Worm (Caenorhabditis elegans): Measurements from ENCODE around the gene camt-1.

Gene camt-1

DNA sequence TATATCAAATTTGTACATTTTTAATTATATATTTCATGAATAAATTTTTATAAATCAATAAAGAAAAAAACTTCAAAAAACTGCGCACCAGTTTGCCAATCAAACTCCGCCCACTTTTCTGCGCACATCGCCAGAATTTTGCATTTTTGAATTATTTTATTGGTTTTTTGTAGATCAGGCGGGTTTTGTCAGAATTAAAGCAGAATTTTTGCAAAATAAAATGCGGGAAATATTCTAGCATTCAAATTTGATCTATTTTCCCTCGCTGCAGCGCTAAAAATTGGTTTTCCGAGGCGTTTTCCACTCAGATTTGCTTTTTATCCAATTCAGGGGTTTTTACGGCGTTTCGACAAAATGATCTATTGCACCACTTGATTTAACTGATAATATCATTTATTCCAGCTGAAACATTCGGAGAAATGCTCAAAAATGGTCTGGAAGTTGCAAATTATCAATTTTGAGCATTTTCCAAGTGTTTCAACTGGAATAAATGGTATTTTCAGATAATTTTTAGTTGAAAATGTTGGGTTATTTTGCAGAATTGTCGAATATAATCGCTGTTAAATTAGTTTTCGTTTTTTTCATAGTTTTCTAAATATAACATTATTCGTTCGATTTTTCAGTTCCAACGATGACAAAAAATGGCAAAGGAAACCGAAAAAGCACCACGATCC is 33.8 kb downstream of the camt-1 start, which contains the start of gene W06B4.1:
Gene W06B4.1 (plus strand): TSS at position 624 of the 674 bp plus-strand sequence.
- TF ChIP-seq flt-1 (GFP tag; IDR thresholded peaks at IDR 0.05) (no peak), med-1 (GFP tag; optimal IDR thresholded peaks at IDR 0.05; ENCODE audit: insufficient read depth) (no peak), klf-2 (GFP tag; conservative IDR thresholded peaks at IDR 0.05) (no peak), cog-1 (tag; optimal IDR thresholded peaks at IDR 0.05) (no peak), tab-1 (GFP tag; IDR thresholded peaks at IDR 0.05) (no peak), ztf-23 (GFP tag; IDR thresholded peaks at IDR 0.05) (no peak), ref-1 (GFP tag; conservative IDR thresholded peaks at IDR 0.05) (no peak), T22C8.4 (GFP tag; IDR thresholded peaks at IDR 0.05) (no peak), ztf-29 (GFP tag; IDR thresholded peaks at IDR 0.05) (no peak)

DNA sequence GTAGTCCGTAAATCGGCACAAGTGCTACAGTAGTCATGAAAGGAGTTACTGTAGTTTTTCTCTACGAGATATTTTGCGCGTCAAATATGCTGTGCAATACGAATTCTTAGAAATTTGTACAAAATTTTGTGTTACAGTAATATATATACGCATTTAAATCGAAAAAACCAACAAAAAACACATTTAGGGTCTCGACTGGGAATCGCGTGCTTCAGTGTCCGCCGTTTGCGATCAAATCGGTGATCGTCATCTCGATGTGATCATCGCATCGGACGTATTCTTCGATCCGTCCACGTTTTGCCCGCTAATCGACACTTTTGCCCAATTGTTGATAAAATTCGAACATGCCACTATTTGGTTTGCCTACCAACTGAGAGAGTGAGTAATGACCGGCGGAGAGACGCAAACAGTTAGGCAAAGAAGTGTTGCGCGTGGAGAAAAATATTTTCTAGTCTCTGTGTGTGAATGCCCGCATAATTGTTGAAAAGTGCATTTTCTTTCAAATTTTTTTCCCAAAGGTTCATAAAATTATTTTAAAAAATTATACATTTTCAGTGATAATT is 36.0 kb downstream of the camt-1 start:
- no peak for TF ChIP-seq klf-2 (GFP tag; conservative IDR thresholded peaks at IDR 0.05)
- TF ChIP-seq ref-1 (GFP tag; conservative IDR thresholded peaks at IDR 0.05): no peak
- no peak for TF ChIP-seq cog-1 (tag; optimal IDR thresholded peaks at IDR 0.05)
- no peak for TF ChIP-seq tab-1 (GFP tag; IDR thresholded peaks at IDR 0.05)
- TF ChIP-seq ztf-23 (GFP tag; IDR thresholded peaks at IDR 0.05): no peak
- no peak for TF ChIP-seq T22C8.4 (GFP tag; IDR thresholded peaks at IDR 0.05)
- TF ChIP-seq flt-1 (GFP tag; IDR thresholded peaks at IDR 0.05): no peak
- TF ChIP-seq ztf-29 (GFP tag; IDR thresholded peaks at IDR 0.05): no peak
- no peak for TF ChIP-seq med-1 (GFP tag; optimal IDR thresholded peaks at IDR 0.05; ENCODE audit: insufficient read depth)

DNA sequence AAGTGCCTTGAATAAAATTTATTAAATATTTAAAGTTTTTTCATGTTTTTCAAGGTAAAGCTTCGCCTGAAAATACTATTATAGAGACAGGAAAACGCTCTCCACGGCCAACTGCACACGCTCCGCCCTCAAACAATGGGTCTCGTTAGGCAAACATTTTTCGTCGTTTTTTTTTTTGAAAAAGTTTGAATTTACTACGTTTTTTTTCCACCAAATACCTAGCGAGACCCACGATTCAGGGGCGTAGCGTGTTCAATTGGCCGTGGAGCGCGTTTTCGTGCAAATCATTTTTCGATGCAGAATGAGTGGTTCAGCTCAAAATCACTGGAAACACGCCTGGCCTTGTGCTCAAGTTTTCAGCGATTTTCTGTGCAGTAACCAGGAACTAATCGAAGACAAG is 37.1 kb downstream of the camt-1 start, which contains the start of gene W06B4.2:
Gene W06B4.2 (plus strand): TSS at position 301 of the 400 bp plus-strand sequence.
- TF ChIP-seq cog-1 (tag; optimal IDR thresholded peaks at IDR 0.05) (no peak), T22C8.4 (GFP tag; IDR thresholded peaks at IDR 0.05) (no peak), ztf-23 (GFP tag; IDR thresholded peaks at IDR 0.05) (no peak), med-1 (GFP tag; optimal IDR thresholded peaks at IDR 0.05; ENCODE audit: insufficient read depth) (no peak), ref-1 (GFP tag; conservative IDR thresholded peaks at IDR 0.05) (no peak), flt-1 (GFP tag; IDR thresholded peaks at IDR 0.05) (no peak), tab-1 (GFP tag; IDR thresholded peaks at IDR 0.05) (no peak), klf-2 (GFP tag; conservative IDR thresholded peaks at IDR 0.05) (no peak), ztf-29 (GFP tag; IDR thresholded peaks at IDR 0.05) (no peak)

DNA sequence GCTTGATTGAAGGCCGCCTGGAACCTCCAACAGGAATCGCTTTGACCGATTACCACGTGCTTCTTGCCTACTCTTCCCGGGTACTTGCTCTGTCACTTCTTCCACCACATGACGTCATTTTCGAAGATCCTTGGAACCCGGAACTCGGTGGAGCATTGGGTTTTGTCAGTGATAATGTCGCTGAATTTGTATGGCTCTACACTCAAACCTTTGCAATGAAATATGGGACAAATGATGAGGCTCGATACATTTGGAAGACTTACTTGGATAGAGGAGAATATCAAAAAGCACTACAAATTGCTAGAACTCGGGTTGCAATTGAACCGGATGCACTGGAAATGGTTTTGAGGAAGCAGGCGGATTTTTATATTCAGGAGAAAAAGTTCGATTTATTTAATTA is 42.1 kb downstream of the camt-1 start:
- TF ChIP-seq med-1 (GFP tag; optimal IDR thresholded peaks at IDR 0.05; ENCODE audit: insufficient read depth): no peak
- no peak for TF ChIP-seq klf-2 (GFP tag; conservative IDR thresholded peaks at IDR 0.05)
- no peak for TF ChIP-seq ztf-23 (GFP tag; IDR thresholded peaks at IDR 0.05)
- TF ChIP-seq ref-1 (GFP tag; conservative IDR thresholded peaks at IDR 0.05): no peak
- no peak for TF ChIP-seq tab-1 (GFP tag; IDR thresholded peaks at IDR 0.05)
- TF ChIP-seq cog-1 (tag; optimal IDR thresholded peaks at IDR 0.05): no peak
- TF ChIP-seq ztf-29 (GFP tag; IDR thresholded peaks at IDR 0.05): no peak
- no peak for TF ChIP-seq flt-1 (GFP tag; IDR thresholded peaks at IDR 0.05)
- TF ChIP-seq T22C8.4 (GFP tag; IDR thresholded peaks at IDR 0.05): no peak

DNA sequence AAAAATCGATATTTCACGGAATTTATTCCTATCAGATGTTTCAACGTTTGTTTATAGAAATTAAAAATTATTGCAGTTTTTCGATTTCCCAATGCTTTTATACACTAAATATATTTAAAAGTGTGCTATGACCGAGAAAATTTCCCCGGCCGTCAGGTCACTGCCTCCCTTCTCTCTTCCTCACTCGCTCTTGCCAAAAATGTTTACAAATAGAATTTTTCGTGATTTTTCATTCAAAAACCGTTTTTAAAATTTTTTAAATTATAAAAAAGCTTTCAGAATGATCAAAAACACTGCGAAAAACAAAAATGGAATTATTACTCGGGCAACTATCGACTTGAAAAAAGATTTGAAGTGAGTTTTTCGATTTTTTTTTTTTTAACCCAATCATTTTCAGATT is 44.1 kb downstream of the camt-1 start, which contains the start of the genes T12C9.7 and vps-18:
Gene T12C9.7 (minus strand): TSS at position 101 of the 400 bp plus-strand sequence.
Gene vps-18 (plus strand): TSS at position 280 of the 400 bp plus-strand sequence.
- TF ChIP-seq cog-1 (tag; optimal IDR thresholded peaks at IDR 0.05) (no peak), med-1 (GFP tag; optimal IDR thresholded peaks at IDR 0.05; ENCODE audit: insufficient read depth) (no peak), flt-1 (GFP tag; IDR thresholded peaks at IDR 0.05) (no peak), klf-2 (GFP tag; conservative IDR thresholded peaks at IDR 0.05) (no peak), ztf-23 (GFP tag; IDR thresholded peaks at IDR 0.05) (no peak), T22C8.4 (GFP tag; IDR thresholded peaks at IDR 0.05) (no peak), ref-1 (GFP tag; conservative IDR thresholded peaks at IDR 0.05) (no peak), ztf-29 (GFP tag; IDR thresholded peaks at IDR 0.05) (no peak), tab-1 (GFP tag; IDR thresholded peaks at IDR 0.05) (no peak)

DNA sequence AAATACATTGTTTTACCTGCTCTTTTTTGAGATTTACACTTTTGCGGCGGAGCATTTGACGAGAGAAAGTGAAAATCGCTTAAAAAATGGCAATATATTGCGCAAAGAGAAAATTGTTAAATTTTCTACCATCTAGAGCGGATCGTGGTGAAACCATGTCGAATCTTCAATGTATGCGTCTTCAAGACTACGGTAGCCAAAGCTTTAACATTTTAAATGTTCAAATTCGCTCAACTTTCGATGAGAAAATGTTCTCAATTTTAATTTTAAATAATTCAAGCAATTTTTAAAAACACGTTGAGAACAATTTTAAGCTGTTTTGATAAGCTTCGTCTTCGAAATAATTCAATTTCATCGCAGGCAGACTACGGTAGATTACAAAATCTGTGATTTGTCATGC is 44.6 kb downstream of the camt-1 start:
- TF ChIP-seq cog-1 (tag; optimal IDR thresholded peaks at IDR 0.05) (no peak), T22C8.4 (GFP tag; IDR thresholded peaks at IDR 0.05) (no peak), ref-1 (GFP tag; conservative IDR thresholded peaks at IDR 0.05) (no peak), klf-2 (GFP tag; conservative IDR thresholded peaks at IDR 0.05) (no peak), med-1 (GFP tag; optimal IDR thresholded peaks at IDR 0.05; ENCODE audit: insufficient read depth) (no peak), ztf-29 (GFP tag; IDR thresholded peaks at IDR 0.05) (no peak), ztf-23 (GFP tag; IDR thresholded peaks at IDR 0.05) (no peak), tab-1 (GFP tag; IDR thresholded peaks at IDR 0.05) (no peak), flt-1 (GFP tag; IDR thresholded peaks at IDR 0.05) (no peak)

DNA sequence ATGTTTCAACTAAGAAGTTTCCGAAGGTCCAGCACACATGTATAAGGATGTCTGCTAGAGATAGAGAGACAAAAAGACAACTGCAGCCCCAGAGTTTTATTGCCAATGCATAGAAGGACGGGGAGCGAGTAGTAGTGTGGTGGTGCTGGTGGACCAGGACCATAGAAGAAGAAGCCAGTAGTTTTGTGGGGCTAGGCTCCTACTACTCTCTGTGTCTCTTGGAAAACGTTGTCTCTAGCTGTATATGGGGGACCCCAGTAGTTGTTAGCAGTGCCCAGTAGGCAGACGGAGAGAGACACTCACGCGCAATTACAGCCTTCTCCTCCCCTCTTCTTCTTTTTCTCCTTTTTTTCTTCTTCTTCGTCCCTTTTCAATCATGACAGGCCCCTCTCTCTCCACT is 48.9 kb downstream of the camt-1 start:
- no peak for TF ChIP-seq ztf-29 (GFP tag; IDR thresholded peaks at IDR 0.05)

DNA sequence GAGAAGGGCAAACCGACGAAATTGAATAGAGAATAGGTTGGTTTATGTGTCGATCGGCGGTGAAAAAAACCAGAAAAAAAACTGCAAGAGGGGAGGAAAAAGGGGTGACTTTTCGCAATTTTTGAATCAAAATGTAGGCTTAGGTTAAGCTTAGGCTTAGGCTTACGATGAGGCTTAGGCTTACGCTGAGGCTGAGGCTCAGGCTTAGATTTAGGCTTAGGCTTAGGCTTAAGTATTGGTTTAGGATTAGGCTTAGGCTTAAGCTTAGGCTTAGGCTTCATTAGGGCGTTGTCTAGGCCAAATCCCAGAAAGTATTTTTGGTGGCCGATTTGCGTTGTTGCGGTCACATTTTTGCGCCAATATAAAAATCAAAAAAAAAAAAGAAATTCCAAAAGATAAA is 50.1 kb downstream of the camt-1 start:
- TF ChIP-seq klf-2 (GFP tag; conservative IDR thresholded peaks at IDR 0.05) (no peak), T22C8.4 (GFP tag; IDR thresholded peaks at IDR 0.05) (no peak), cog-1 (tag; optimal IDR thresholded peaks at IDR 0.05) (no peak), tab-1 (GFP tag; IDR thresholded peaks at IDR 0.05) (no peak), flt-1 (GFP tag; IDR thresholded peaks at IDR 0.05) (no peak), ref-1 (GFP tag; conservative IDR thresholded peaks at IDR 0.05) (no peak), ztf-23 (GFP tag; IDR thresholded peaks at IDR 0.05) (no peak)

DNA sequence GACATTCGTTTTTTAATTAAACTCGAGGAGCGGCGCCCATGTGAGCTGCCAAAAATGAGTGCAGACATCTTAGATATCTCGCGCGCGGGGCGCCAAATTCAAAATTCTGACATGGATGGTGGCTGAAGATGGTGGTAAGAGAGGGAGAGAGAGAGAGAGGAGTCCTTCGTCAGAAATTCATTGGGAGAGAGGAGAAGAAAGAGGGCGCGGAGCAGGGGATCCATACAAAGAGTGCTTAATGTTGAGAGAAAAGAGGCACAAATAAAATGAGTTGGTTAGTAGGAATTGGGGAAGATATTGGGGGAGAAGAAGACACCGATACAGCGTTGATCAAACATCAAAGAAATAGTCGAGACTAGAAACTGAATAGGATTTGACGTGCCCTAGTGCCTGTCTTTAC is 51.5 kb downstream of the camt-1 start:
- TF ChIP-seq T22C8.4 (GFP tag; IDR thresholded peaks at IDR 0.05) (no peak), ztf-23 (GFP tag; IDR thresholded peaks at IDR 0.05) (no peak), ref-1 (GFP tag; conservative IDR thresholded peaks at IDR 0.05) (no peak), cog-1 (tag; optimal IDR thresholded peaks at IDR 0.05) (no peak), med-1 (GFP tag; optimal IDR thresholded peaks at IDR 0.05; ENCODE audit: insufficient read depth) (no peak), ztf-29 (GFP tag; IDR thresholded peaks at IDR 0.05) (no peak), tab-1 (GFP tag; IDR thresholded peaks at IDR 0.05) (no peak)

All from whole organism, midembryonic.